Worm (Caenorhabditis elegans) whole organism, L4 larva: ENCODE results near the gene F14H3.5.

ENCODE experiments used
- ZK546.5 ChIP-seq, 2 experiments: sonication (generic microtip); optimal IDR thresholded peaks; 2 replicates each; lab custom pipeline; 2017; ENCODE audit warnings: missing biosample characterization in 2 of 2, missing genetic modification characterization in 2 of 2
- dpl-1 ChIP-seq: fragments of 150-350 bp; optimal IDR thresholded peaks from 2 replicates; lab custom pipeline; 2014; ENCODE audit warnings: missing biosample characterization, missing genetic modification reagents, missing genetic modification characterization
- lsy-2 ChIP-seq, 2 experiments: fragments of 150-350 bp in 1 of 2; sonication (generic microtip) in 1 of 2; optimal IDR thresholded peaks; 2 replicates each; lab custom pipeline; 2014 to 2017; ENCODE audit warnings: missing biosample characterization in 2 of 2, missing genetic modification characterization in 2 of 2
- mxl-2 ChIP-seq: fragments of 200-800 bp; sonication (Bioruptor generic); conservative IDR thresholded peaks from 2 replicates; pipeline ENCODE4 v1.3.6; 2022; ENCODE audit warnings: missing genetic modification reagents, missing genetic modification characterization, missing compliant biosample characterization
- nhr-28 ChIP-seq: fragments of 150-350 bp; optimal IDR thresholded peaks from 2 replicates; lab custom pipeline; 2014; ENCODE audit warnings: missing biosample characterization, missing genetic modification characterization
- nhr-76 ChIP-seq: fragments of 150-350 bp; optimal IDR thresholded peaks from 2 replicates; lab custom pipeline; 2014; ENCODE audit warnings: missing biosample characterization, missing genetic modification characterization
- nhr-77 ChIP-seq: fragments of 150-350 bp; optimal IDR thresholded peaks from 2 replicates; lab custom pipeline; 2014; ENCODE audit warnings: missing biosample characterization, missing genetic modification characterization
- pha-4 ChIP-seq, 2 experiments: fragments of 150-350 bp in 1 of 2; fragments of 200-800 bp in 1 of 2; sonication (Bioruptor generic) in 1 of 2; IDR thresholded peaks in 1 of 2; optimal IDR thresholded peaks in 1 of 2; 2 replicates each; pipeline versions ENCODE4 v1.3.6 to Lab custom; 2014 to 2022; ENCODE audit warnings: missing genetic modification characterization in 2 of 2, missing genetic modification reagents in 2 of 2, missing biosample characterization in 1 of 2, missing compliant biosample characterization in 1 of 2
- snpc-4 ChIP-seq: fragments of 150-350 bp; optimal IDR thresholded peaks from 2 replicates; lab custom pipeline; 2014; ENCODE audit warnings: missing biosample characterization, missing genetic modification characterization
- unc-130 ChIP-seq: sonication (generic microtip); optimal IDR thresholded peaks from 2 replicates; lab custom pipeline; 2016; ENCODE audit warnings: missing genetic modification reagents, missing genetic modification characterization, missing compliant biosample characterization
- unc-62 ChIP-seq, 3 experiments: fragments of 150-350 bp in 1 of 3; sonication (generic microtip); optimal IDR thresholded peaks in 2 of 3; peaks in 1 of 3; 1 replicate in 1 of 3; 2 replicates in 2 of 3; lab custom pipeline; 2014 to 2017; ENCODE audit warnings: missing biosample characterization in 3 of 3, missing genetic modification characterization in 3 of 3, missing genetic modification reagents in 3 of 3, missing genotype in 1 of 3
- ztf-11 ChIP-seq: fragments of 150-350 bp; optimal IDR thresholded peaks from 2 replicates; lab custom pipeline; 2014; ENCODE audit warnings: missing biosample characterization, missing genetic modification characterization

DNA sequence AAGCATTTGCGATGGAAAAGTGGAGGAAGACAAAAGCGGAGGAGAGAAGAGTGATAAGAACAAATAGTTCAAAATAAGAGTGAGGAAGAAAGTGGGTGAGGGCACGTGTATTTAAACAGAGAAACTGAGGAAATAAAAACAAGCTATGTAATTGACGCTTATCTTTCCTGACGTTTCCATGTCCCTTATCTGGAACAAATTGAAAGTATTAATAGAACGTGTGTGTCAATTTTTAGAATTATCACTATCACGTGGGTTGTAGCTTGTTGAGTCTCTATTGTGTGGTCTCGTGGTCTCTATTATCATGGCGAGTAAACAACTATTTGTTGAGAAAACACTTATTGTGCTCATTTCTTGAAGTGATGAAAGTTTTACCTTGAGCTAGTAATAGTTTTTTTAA is 11.0 kb downstream of the F14H3.5 start, which contains the start of gene T10C6.15:
- no peak for TF ChIP-seq mxl-2 (GFP tag; lab: Robert Waterston, UW)
- TF ChIP-seq lsy-2 (tag; optimal IDR thresholded peaks at IDR 0.05; lab: Kevin White, UChicago): no peak
- TF ChIP-seq snpc-4 (tag; lab: Kevin White, UChicago): no peak
- TF ChIP-seq nhr-28: peak; percentile 80
- TF ChIP-seq nhr-76: no peak
- TF ChIP-seq ZK546.5 (tag; optimal IDR thresholded peaks at IDR 0.05; lab: Kevin White, UChicago): no peak
- TF ChIP-seq dpl-1 (GFP tag; lab: Kevin White, UChicago): no peak
- TF ChIP-seq nhr-77 (tag; lab: Kevin White, UChicago): peak; percentile 58
- TF ChIP-seq pha-4 (GFP tag; IDR thresholded peaks at IDR 0.05; lab: Robert Waterston, UW): no peak
- TF ChIP-seq pha-4 (tag; optimal IDR thresholded peaks at IDR 0.05; lab: Kevin White, UChicago): no peak
- no peak for TF ChIP-seq unc-62 (GFP tag; optimal IDR thresholded peaks at IDR 0.05 in 1 of 2; lab: Kevin White, UChicago)
- no peak for TF ChIP-seq unc-62 (tag; optimal IDR thresholded peaks at IDR 0.05; lab: Kevin White, UChicago)
- no peak for TF ChIP-seq ztf-11
- TF ChIP-seq unc-130 (GFP tag; lab: Kevin White, UChicago): no peak
